Worm (Caenorhabditis elegans) whole organism, L2 larva: Measurements from ENCODE around the gene Y75B8A.63.

Source experiments
- C34F6.9 ChIP-seq: fragments of 150-350 bp; optimal IDR thresholded peaks from 2 replicates; lab custom pipeline; 2014; ENCODE audit warnings: missing biosample characterization, missing genetic modification characterization
- F13H6.1 ChIP-seq: sonication (generic microtip); optimal IDR thresholded peaks from 2 replicates; lab custom pipeline; 2016; ENCODE audit warnings: missing genetic modification characterization, missing compliant biosample characterization
- R02D3.7 ChIP-seq: fragments of 150-350 bp; optimal IDR thresholded peaks from 2 replicates; lab custom pipeline; 2014; ENCODE audit warnings: missing biosample characterization, missing genetic modification characterization
- Y55F3AM.14 ChIP-seq: fragments of 200-800 bp; sonication (Bioruptor generic); optimal IDR thresholded peaks from 2 replicates; lab custom pipeline; 2018; ENCODE audit warnings: mild to moderate bottlenecking, missing genetic modification characterization, missing compliant biosample characterization
- alr-1 ChIP-seq: fragments of 150-350 bp; optimal IDR thresholded peaks from 2 replicates; lab custom pipeline; 2014; ENCODE audit warnings: missing biosample characterization, missing genetic modification characterization
- aly-2 ChIP-seq: fragments of 150-350 bp; optimal IDR thresholded peaks from 2 replicates; lab custom pipeline; 2014; ENCODE audit warnings: missing biosample characterization, missing genetic modification characterization
- ama-1 ChIP-seq: fragments of 150-350 bp; optimal IDR thresholded peaks from 2 replicates; lab custom pipeline; 2018; ENCODE audit warnings: inconsistent platforms
- ceh-82 ChIP-seq: fragments of 150-350 bp; optimal IDR thresholded peaks from 2 replicates; lab custom pipeline; 2014; ENCODE audit warnings: missing biosample characterization, missing genetic modification characterization
- crh-2 ChIP-seq: sonication (generic microtip); optimal IDR thresholded peaks from 2 replicates; lab custom pipeline; 2017; ENCODE audit warnings: missing biosample characterization, missing genetic modification characterization
- dmd-4 ChIP-seq: sonication (generic microtip); optimal IDR thresholded peaks from 2 replicates; lab custom pipeline; 2017; ENCODE audit warnings: missing biosample characterization, missing genetic modification characterization
- egl-27 ChIP-seq: sonication (generic microtip); optimal IDR thresholded peaks from 3 replicates; lab custom pipeline; 2017; ENCODE audit warnings: missing biosample characterization, missing genetic modification reagents, missing genetic modification characterization
- elt-1 ChIP-seq: fragments of 150-350 bp; optimal IDR thresholded peaks from 2 replicates; lab custom pipeline; 2014; ENCODE audit warnings: missing biosample characterization, missing genetic modification characterization
- fos-1 ChIP-seq: fragments of 150-350 bp; optimal IDR thresholded peaks from 2 replicates; lab custom pipeline; 2014; ENCODE audit warnings: missing biosample characterization, missing genetic modification characterization
- gmeb-1 ChIP-seq: fragments of 150-350 bp; optimal IDR thresholded peaks from 2 replicates; lab custom pipeline; 2014; ENCODE audit warnings: missing biosample characterization, missing genetic modification characterization
- lin-13 ChIP-seq: fragments of 150-350 bp; optimal IDR thresholded peaks from 2 replicates; lab custom pipeline; 2014; ENCODE audit warnings: missing biosample characterization, missing genetic modification reagents, missing genetic modification characterization
- lsy-2 ChIP-seq, 2 experiments: fragments of 150-350 bp in 1 of 2; sonication (generic microtip) in 1 of 2; optimal IDR thresholded peaks; 2 replicates each; lab custom pipeline; 2014 to 2017; ENCODE audit warnings: missing biosample characterization in 2 of 2, missing genetic modification characterization in 2 of 2
- mab-5 ChIP-seq: fragments of 150-350 bp; optimal IDR thresholded peaks from 2 replicates; lab custom pipeline; 2014; ENCODE audit warnings: missing biosample characterization, missing genetic modification characterization
- mdl-1 ChIP-seq, 2 experiments: fragments of 150-350 bp in 1 of 2; sonication (generic microtip) in 1 of 2; optimal IDR thresholded peaks; 2 replicates each; lab custom pipeline; 2017; ENCODE audit warnings: missing biosample characterization in 2 of 2, missing genetic modification characterization in 2 of 2
- nhr-11 ChIP-seq: fragments of 150-350 bp; optimal IDR thresholded peaks from 2 replicates; lab custom pipeline; 2014; ENCODE audit warnings: missing biosample characterization, missing genetic modification characterization
- nhr-12 ChIP-seq: fragments of 150-350 bp; optimal IDR thresholded peaks from 2 replicates; lab custom pipeline; 2014; ENCODE audit warnings: missing biosample characterization, missing genetic modification characterization
- nhr-129 ChIP-seq: fragments of 150-350 bp; optimal IDR thresholded peaks from 2 replicates; lab custom pipeline; 2014; ENCODE audit warnings: missing biosample characterization, missing genetic modification characterization
- nhr-23 ChIP-seq: fragments of 150-350 bp; optimal IDR thresholded peaks from 2 replicates; lab custom pipeline; 2014; ENCODE audit warnings: missing biosample characterization, missing genetic modification reagents, missing genetic modification characterization
- nhr-237 ChIP-seq: fragments of 150-350 bp; optimal IDR thresholded peaks from 2 replicates; lab custom pipeline; 2014; ENCODE audit warnings: missing biosample characterization, missing genetic modification characterization
- sem-4 ChIP-seq: fragments of 150-350 bp; optimal IDR thresholded peaks from 2 replicates; lab custom pipeline; 2014; ENCODE audit warnings: missing biosample characterization, missing genetic modification reagents, missing genetic modification characterization
- skn-1 ChIP-seq: sonication (generic microtip); optimal IDR thresholded peaks from 2 replicates; lab custom pipeline; 2017; ENCODE audit warnings: missing biosample characterization, missing genetic modification characterization
- unc-55 ChIP-seq: fragments of 150-350 bp; sonication (generic microtip); optimal IDR thresholded peaks from 3 replicates; lab custom pipeline; 2014; ENCODE audit warnings: missing biosample characterization, missing genetic modification reagents, missing genetic modification characterization
- unc-62 ChIP-seq: fragments of 150-350 bp; optimal IDR thresholded peaks from 2 replicates; lab custom pipeline; 2014; ENCODE audit warnings: missing biosample characterization, missing genetic modification reagents, missing genetic modification characterization
- zag-1 ChIP-seq: fragments of 150-350 bp; optimal IDR thresholded peaks from 2 replicates; lab custom pipeline; 2014; ENCODE audit warnings: missing biosample characterization, missing genetic modification characterization
- ztf-1 ChIP-seq: fragments of 200-800 bp; sonication (Bioruptor generic); conservative IDR thresholded peaks from 2 replicates; pipeline ENCODE4 v1.3.6; 2022; ENCODE audit warnings: missing genetic modification characterization, missing compliant biosample characterization
- ztf-11 ChIP-seq: sonication (generic microtip); optimal IDR thresholded peaks from 2 replicates; lab custom pipeline; 2017; ENCODE audit warnings: missing biosample characterization, missing genetic modification characterization
- ztf-4 ChIP-seq: fragments of 150-350 bp; optimal IDR thresholded peaks from 2 replicates; lab custom pipeline; 2014; ENCODE audit warnings: missing biosample characterization, missing genetic modification characterization

Y75B8A.63 gene

DNA sequence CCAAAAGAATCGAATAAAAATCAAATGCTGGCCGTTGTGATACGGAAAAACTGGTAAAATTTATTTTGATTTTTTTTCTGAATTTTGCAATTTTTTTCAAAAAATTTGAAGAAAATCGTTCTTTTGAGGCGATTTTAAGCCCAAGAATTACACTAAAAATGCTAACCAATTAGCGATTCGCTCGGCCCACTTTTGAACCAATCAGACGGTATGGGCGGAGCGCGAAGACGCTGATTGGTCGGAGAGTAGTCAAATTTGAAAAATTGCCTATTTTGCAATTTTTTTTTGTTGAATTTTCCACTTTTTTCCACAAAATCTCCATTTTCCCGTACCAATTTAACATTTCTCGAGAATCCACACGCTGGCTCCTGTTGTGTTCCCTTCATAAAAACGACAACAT is 45.6 kb downstream of the Y75B8A.63 start:
- no peak for TF ChIP-seq Y55F3AM.14 (GFP tag; lab: Kevin White, UChicago)
- TF ChIP-seq nhr-237 = no peak
- TF ChIP-seq ama-1 (lab: Kevin White, UChicago) = no peak
- TF ChIP-seq crh-2 = no peak
- TF ChIP-seq ztf-4 (tag; lab: Kevin White, UChicago) = no peak
- TF ChIP-seq ceh-82 (tag; lab: Kevin White, UChicago) = no peak
- no peak for TF ChIP-seq egl-27
- TF ChIP-seq nhr-11 (tag; lab: Kevin White, UChicago) = no peak
- TF ChIP-seq lin-13 (GFP tag; lab: Kevin White, UChicago) = no peak
- TF ChIP-seq R02D3.7 (tag; lab: Kevin White, UChicago) = no peak
- no peak for TF ChIP-seq ztf-1
- no peak for TF ChIP-seq lsy-2 (tag; optimal IDR thresholded peaks at IDR 0.05; lab: Kevin White, UChicago)
- no peak for TF ChIP-seq zag-1
- TF ChIP-seq nhr-129 = no peak
- no peak for TF ChIP-seq C34F6.9 (tag; lab: Kevin White, UChicago)
- TF ChIP-seq aly-2 (tag; lab: Kevin White, UChicago) = no peak
- TF ChIP-seq, all 48 proteins: peak for 0

DNA sequence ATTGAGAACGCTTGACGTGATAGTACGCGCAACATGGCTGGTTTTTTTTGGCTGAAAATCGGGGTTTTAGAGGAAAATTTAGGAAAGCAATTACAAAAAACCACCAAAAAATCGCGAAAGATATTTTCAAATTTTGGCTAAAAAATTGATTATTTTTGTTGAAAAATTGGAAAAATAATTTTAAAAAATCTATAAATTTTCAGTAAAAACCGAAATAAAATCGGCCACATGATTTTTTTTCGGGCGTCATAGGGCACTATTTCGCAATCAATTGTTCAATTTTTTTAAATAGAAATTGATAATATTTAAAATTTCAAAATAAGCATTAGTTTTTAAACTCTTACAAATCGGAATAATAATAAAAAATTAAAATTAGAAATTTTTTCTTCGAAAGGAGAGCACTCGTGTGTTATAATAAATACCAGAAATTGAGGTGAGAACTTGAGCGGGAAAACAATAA is 46.1 kb downstream of the Y75B8A.63 start, which contains the start of gene glrx-5:
Gene glrx-5 (minus strand): TSS at position 51 of the 460 bp plus-strand sequence.
- TF ChIP-seq unc-62 (GFP tag; lab: Kevin White, UChicago) = no peak
- no peak for TF ChIP-seq crh-2
- TF ChIP-seq, all 48 proteins: peak for 0

DNA sequence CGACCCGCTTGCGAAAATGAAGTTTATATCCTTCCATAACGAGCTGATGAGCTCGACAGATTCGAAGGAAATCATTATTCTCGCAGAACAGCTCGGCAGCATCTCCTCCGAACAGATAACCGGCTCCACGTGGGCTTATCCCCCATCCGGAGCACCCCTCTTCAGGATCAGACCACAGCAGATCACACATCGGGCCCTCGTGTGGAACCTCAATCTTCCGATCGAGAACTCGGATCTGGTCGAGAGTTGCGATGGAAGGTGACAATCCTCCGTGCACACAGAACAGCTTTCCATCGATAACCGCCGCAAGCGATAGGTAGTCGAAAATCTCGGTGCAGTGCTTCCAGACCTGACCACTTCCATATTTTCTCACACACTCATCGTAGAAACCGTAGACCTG is 47.9 kb downstream of the Y75B8A.63 start:
- TF ChIP-seq F13H6.1 (tag; lab: Kevin White, UChicago) (no peak), unc-62 (GFP tag; lab: Kevin White, UChicago) (no peak), elt-1 (no peak), gmeb-1 (tag; lab: Kevin White, UChicago) (no peak), nhr-129 (no peak), mdl-1 (tag; optimal IDR thresholded peaks at IDR 0.05; lab: Kevin White, UChicago) (no peak), sem-4 (tag; lab: Kevin White, UChicago) (no peak), ama-1 (lab: Kevin White, UChicago) (no peak), nhr-23 (tag; lab: Kevin White, UChicago) (no peak), lsy-2 (tag; optimal IDR thresholded peaks at IDR 0.05; lab: Kevin White, UChicago) (no peak), ztf-11 (no peak), dmd-4 (tag; lab: Kevin White, UChicago) (no peak), C34F6.9 (tag; lab: Kevin White, UChicago) (no peak)
- TF ChIP-seq, all 48 proteins: peak for 0

DNA sequence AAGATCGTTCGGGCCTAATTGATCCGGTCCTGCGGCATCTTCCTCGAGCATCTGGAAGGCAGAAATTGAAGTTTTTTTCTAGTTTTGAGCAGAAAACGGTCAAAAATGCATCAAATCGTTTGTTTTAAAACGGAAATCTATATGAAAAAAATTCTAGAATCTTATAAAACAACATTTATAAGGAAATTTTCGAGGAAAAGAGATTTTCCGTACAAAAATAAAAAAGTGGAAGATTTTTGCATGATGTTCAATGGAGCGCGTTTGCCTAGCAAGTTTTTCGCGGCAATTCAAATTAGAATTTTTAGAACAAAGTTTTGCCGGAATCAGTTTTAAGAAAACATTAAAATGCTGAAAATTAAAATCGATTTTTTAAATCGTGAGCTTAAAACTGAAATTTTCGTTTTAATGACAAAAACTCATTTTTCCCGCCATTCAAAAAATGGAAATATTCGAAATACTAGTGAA is 49.5 kb downstream of the Y75B8A.63 start, which contains the start of gene pph-4.2:
Gene pph-4.2 (minus strand): TSS at position 51 of the 465 bp plus-strand sequence.
- no peak for TF ChIP-seq Y55F3AM.14 (GFP tag; lab: Kevin White, UChicago)
- peak; percentile 92 for TF ChIP-seq gmeb-1 (tag; lab: Kevin White, UChicago)
- peak; percentile 45 for TF ChIP-seq sem-4 (tag; lab: Kevin White, UChicago)
- TF ChIP-seq nhr-23 (tag; lab: Kevin White, UChicago) = no peak
- peak in 1 of 2 experiments; percentile 63 for TF ChIP-seq lsy-2 (tag; optimal IDR thresholded peaks at IDR 0.05; lab: Kevin White, UChicago)
- no peak for TF ChIP-seq nhr-129
- TF ChIP-seq ama-1 (lab: Kevin White, UChicago) = no peak
- no peak for TF ChIP-seq nhr-237
- TF ChIP-seq C34F6.9 (tag; lab: Kevin White, UChicago) = peak; percentile 62
- TF ChIP-seq alr-1 (tag; lab: Kevin White, UChicago) = no peak
- peak; percentile 76 for TF ChIP-seq unc-55 (GFP tag; lab: Kevin White, UChicago)
- no peak for TF ChIP-seq skn-1 (tag; lab: Kevin White, UChicago)
- no peak for TF ChIP-seq nhr-12
- no peak for TF ChIP-seq mab-5 (tag; lab: Kevin White, UChicago)
- no peak for TF ChIP-seq fos-1 (tag; lab: Kevin White, UChicago)
- TF ChIP-seq aly-2 (tag; lab: Kevin White, UChicago) = no peak
- no peak for TF ChIP-seq elt-1
- TF ChIP-seq crh-2 = peak; percentile 1
- peak; percentile 7 for TF ChIP-seq lin-13 (GFP tag; lab: Kevin White, UChicago)
- TF ChIP-seq F13H6.1 (tag; lab: Kevin White, UChicago) = no peak
